Worm (Caenorhabditis elegans) whole organism, mixed stage, embryonic: ENCODE data around the gene K04H4.5.

Source experiments
- ham-2 ChIP-seq: fragments of 200-800 bp; sonication (Bioruptor generic); optimal IDR thresholded peaks from 2 replicates; lab custom pipeline; 2018; ENCODE audit warnings: mild to moderate bottlenecking, missing genetic modification characterization, missing compliant biosample characterization
- nhr-237 ChIP-seq: fragments of 150-350 bp; optimal IDR thresholded peaks from 2 replicates; lab custom pipeline; 2014; ENCODE audit warnings: missing biosample characterization, missing genetic modification characterization
- unc-62 ChIP-seq: fragments of 150-350 bp; optimal IDR thresholded peaks from 2 replicates; lab custom pipeline; 2014; ENCODE audit warnings: missing biosample characterization, missing genetic modification reagents, missing genetic modification characterization
- ztf-11 ChIP-seq: fragments of 150-350 bp; optimal IDR thresholded peaks from 2 replicates; lab custom pipeline; 2014; ENCODE audit warnings: missing biosample characterization, missing genetic modification characterization

DNA sequence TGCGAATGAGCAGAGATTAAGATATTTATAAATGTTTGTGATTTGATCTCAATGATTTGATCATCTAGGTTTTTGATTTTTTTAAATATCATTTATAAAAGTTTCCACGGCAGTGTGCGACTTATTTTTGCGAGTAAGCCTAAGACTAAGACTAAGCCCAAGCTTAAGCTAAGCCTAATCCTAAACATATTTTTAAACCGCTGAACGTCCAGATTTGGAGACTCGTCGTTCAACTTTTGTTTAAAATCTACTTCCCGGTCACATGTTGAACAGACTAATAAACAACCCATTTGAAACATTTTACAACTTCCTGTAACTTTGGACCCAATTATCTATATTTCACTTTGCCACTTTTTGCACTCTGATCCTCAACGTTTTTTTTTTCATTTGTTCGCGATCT is at the start of gene K04H4.5:
- TF ChIP-seq unc-62 (no peak), ztf-11 (tag; lab: Kevin White, UChicago) (no peak), nhr-237 (tag; lab: Kevin White, UChicago) (no peak), ham-2 (GFP tag; lab: Kevin White, UChicago) (no peak)
